Fruit fly (Drosophila melanogaster): ENCODE results near the gene TotE.

Gene TotE

dm6 chr2L:19869937-19870336, 43.4 kb downstream of the TotE start (continued):
- TF ChIP-seq CG9437 (GFP tag; optimal IDR thresholded peaks at IDR 0.05) = no peak
- no peak for TF ChIP-seq CG7987 (GFP tag; optimal IDR thresholded peaks at IDR 0.05)
- peak; percentile 29 for TF ChIP-seq Asciz (GFP tag; optimal IDR thresholded peaks at IDR 0.05)
- no peak for TF ChIP-seq CG10147 (GFP tag; optimal IDR thresholded peaks at IDR 0.05)
- peak; percentile 69 for TF ChIP-seq CG31441 (GFP tag; IDR thresholded peaks at IDR 0.05)
- TF ChIP-seq CG10979 (tag; optimal IDR thresholded peaks at IDR 0.05) = peak; percentile 88
- TF ChIP-seq CG17829 (tag; optimal IDR thresholded peaks at IDR 0.05) = peak; percentile 75
- peak; percentile 86 for TF ChIP-seq CG32772 (GFP tag; IDR thresholded peaks at IDR 0.05)
- TF ChIP-seq NK7.1 (GFP tag; optimal IDR thresholded peaks at IDR 0.05) = peak; percentile 13
- TF ChIP-seq ranshi (GFP tag; IDR thresholded peaks at IDR 0.05) = peak; percentile 90
- no peak for TF ChIP-seq trh (GFP tag; optimal IDR thresholded peaks at IDR 0.05)
- TF ChIP-seq cwo (GFP tag; optimal IDR thresholded peaks at IDR 0.05) = peak; percentile 56
- TF ChIP-seq CG3163 (GFP tag; optimal IDR thresholded peaks at IDR 0.05) = no peak
- TF ChIP-seq CG4360 (GFP tag; IDR thresholded peaks at IDR 0.05) = peak; percentile 46; the same call in 1 of the 2 replicates
- TF ChIP-seq Dek (tag; optimal IDR thresholded peaks at IDR 0.05) = no peak
- no peak for TF ChIP-seq CG14860 (GFP tag; IDR thresholded peaks at IDR 0.05; ENCODE audit: partially characterized antibody)
- TF ChIP-seq CG7839 (tag; optimal IDR thresholded peaks at IDR 0.05) = peak; percentile 72
- TF ChIP-seq CG2202 (tag; optimal IDR thresholded peaks at IDR 0.05) = peak; percentile 12
- peak; percentile 26; the same call in 1 of the 3 replicates for TF ChIP-seq sr (GFP tag; IDR thresholded peaks at IDR 0.05)
- no peak for TF ChIP-seq pita (GFP tag; optimal IDR thresholded peaks at IDR 0.05)
- TF ChIP-seq Fer1 (GFP tag; optimal IDR thresholded peaks at IDR 0.05) = no peak
- peak; percentile 85 for TF ChIP-seq CG11456 (GFP tag; IDR thresholded peaks at IDR 0.05)
- peak; percentile 58 for TF ChIP-seq croc (GFP tag; conservative IDR thresholded peaks at IDR 0.05)
- peak; percentile 81 for TF ChIP-seq CG9215 (GFP tag; IDR thresholded peaks at IDR 0.05)
- peak; percentile 55; the same call in 1 of the 2 replicates for TF ChIP-seq E2f2 (GFP tag; IDR thresholded peaks at IDR 0.05)
- TF ChIP-seq dpn (GFP tag; optimal IDR thresholded peaks at IDR 0.05) = peak; percentile 69 to 70
- TF ChIP-seq Elba2 (GFP tag; optimal IDR thresholded peaks at IDR 0.05) = no peak
- TF ChIP-seq gsb (GFP tag; IDR thresholded peaks at IDR 0.05) = peak; percentile 63
- peak; percentile 62 for TF ChIP-seq CG15696 (tag; optimal IDR thresholded peaks at IDR 0.05)
- TF ChIP-seq CG18619 (GFP tag; optimal IDR thresholded peaks at IDR 0.05) = peak; percentile 35
- TF ChIP-seq hkb (optimal IDR thresholded peaks at IDR 0.05) = no peak
- peak; percentile 83 for TF ChIP-seq hkb (GFP tag; IDR thresholded peaks at IDR 0.05)
- peak; percentile 74 for TF ChIP-seq Mrtf (GFP tag; IDR thresholded peaks at IDR 0.05)
- TF ChIP-seq usp (GFP tag; optimal IDR thresholded peaks at IDR 0.05) = no peak
- peak; percentile 84 for TF ChIP-seq Rfx (GFP tag; IDR thresholded peaks at IDR 0.05)
- no peak for TF ChIP-seq stwl (tag; optimal IDR thresholded peaks at IDR 0.05)
- no peak for TF ChIP-seq CG13287 (GFP tag; IDR thresholded peaks at IDR 0.05; ENCODE audit: partially characterized antibody)
- no peak for TF ChIP-seq luna (GFP tag; optimal IDR thresholded peaks at IDR 0.05)
- TF ChIP-seq CG12299 (tag; optimal IDR thresholded peaks at IDR 0.05) = no peak
- TF ChIP-seq CG2129 (GFP tag; IDR thresholded peaks at IDR 0.05; ENCODE audit: partially characterized antibody) = no peak
- peak; percentile 68; the same call in 1 of the 3 replicates for TF ChIP-seq CG11695 (GFP tag; IDR thresholded peaks at IDR 0.05)
- TF ChIP-seq CG12942 (GFP tag; optimal IDR thresholded peaks at IDR 0.05) = peak; percentile 26
- peak; percentile 64 for TF ChIP-seq CG5245 (GFP tag; optimal IDR thresholded peaks at IDR 0.05)
- no peak for TF ChIP-seq br (optimal IDR thresholded peaks at IDR 0.05)
- TF ChIP-seq ftz-f1 (GFP tag; optimal IDR thresholded peaks at IDR 0.05) = no peak
- TF ChIP-seq ATbp (GFP tag; optimal IDR thresholded peaks at IDR 0.05) = no peak
- TF ChIP-seq da (GFP tag; optimal IDR thresholded peaks at IDR 0.05) = no peak
- TF ChIP-seq CG31365 (tag; optimal IDR thresholded peaks at IDR 0.05) = no peak
- peak; percentile 52 for TF ChIP-seq CG13775 (GFP tag; optimal IDR thresholded peaks at IDR 0.05)
- TF ChIP-seq YL-1 (GFP tag; optimal IDR thresholded peaks at IDR 0.05) = no peak
- no peak for TF ChIP-seq en (GFP tag; optimal IDR thresholded peaks at IDR 0.05)
- peak; percentile 19 for TF ChIP-seq crc (GFP tag; optimal IDR thresholded peaks at IDR 0.05)

Measured in whole organism, embryonic.